Fruit fly (Drosophila melanogaster) whole organism, embryonic: ENCODE results near the gene Osi12.
A peak's percentile ranks its signal among the peaks of the same experiment; 100 is the strongest.

ENCODE experiments used
- Blimp-1 ChIP-seq: fragments of 200-800 bp; sonication (Bioruptor generic); optimal IDR thresholded peaks from 3 replicates; lab custom pipeline; 2018; ENCODE audit warnings: missing biosample characterization, missing genetic modification characterization, mild to moderate bottlenecking, moderate library complexity, missing genetic modification reagents
- Bteb2 ChIP-seq: fragments of 200-800 bp; sonication (Bioruptor generic); optimal IDR thresholded peaks from 2 replicates; lab custom pipeline; 2016; ENCODE audit warnings: missing biosample characterization, missing genetic modification characterization
- CG13123 ChIP-seq: fragments of 200-800 bp; sonication (Bioruptor generic); optimal IDR thresholded peaks from 2 replicates; lab custom pipeline; 2016; ENCODE audit warnings: missing biosample characterization, missing genetic modification characterization
- CG13424 ChIP-seq: fragments of 200-800 bp; sonication (Bioruptor generic); optimal IDR thresholded peaks from 2 replicates; lab custom pipeline; 2019; ENCODE audit warnings: missing biosample characterization, mild to moderate bottlenecking, missing genetic modification characterization, moderate library complexity
- CG15696 ChIP-seq: fragments of 200-800 bp; sonication (Bioruptor generic); optimal IDR thresholded peaks from 2 replicates; lab custom pipeline; 2019; ENCODE audit warnings: missing biosample characterization, mild to moderate bottlenecking, missing genetic modification characterization, moderate library complexity
- CG17361 ChIP-seq: fragments of 200-800 bp; sonication (Bioruptor generic); IDR thresholded peaks from 3 replicates; pipeline ENCODE4 v1.3.6; 2022; ENCODE audit warnings: missing biosample characterization, missing genetic modification characterization
- CG17568 ChIP-seq: fragments of 200-800 bp; sonication (Bioruptor generic); optimal IDR thresholded peaks from 2 replicates; lab custom pipeline; 2018; ENCODE audit warnings: missing biosample characterization, mild to moderate bottlenecking, missing genetic modification characterization, moderate library complexity
- CG18619 ChIP-seq: fragments of 200-800 bp; sonication (Bioruptor generic); optimal IDR thresholded peaks from 3 replicates; lab custom pipeline; 2017; ENCODE audit warnings: missing biosample characterization, mild to moderate bottlenecking, missing genetic modification characterization
- CG31365 ChIP-seq: fragments of 200-800 bp; sonication (Bioruptor generic); optimal IDR thresholded peaks from 2 replicates; lab custom pipeline; 2018; ENCODE audit warnings: missing biosample characterization, mild to moderate bottlenecking, missing genetic modification characterization
- CG31441 ChIP-seq: fragments of 200-800 bp; sonication (Bioruptor generic); IDR thresholded peaks from 2 replicates; pipeline ENCODE4 v1.3.6; 2022; ENCODE audit warnings: missing biosample characterization, missing genetic modification characterization
- CG3281 ChIP-seq: fragments of 200-800 bp; sonication (Bioruptor generic); optimal IDR thresholded peaks from 3 replicates; lab custom pipeline; 2017; ENCODE audit warnings: missing biosample characterization, mild to moderate bottlenecking, missing genetic modification characterization
- CG4404 ChIP-seq: fragments of 200-800 bp; sonication (Bioruptor generic); IDR thresholded peaks from 2 replicates; pipeline ENCODE4 v1.3.6; 2022; ENCODE audit warnings: missing biosample characterization, missing genetic modification characterization
- CG6654 ChIP-seq: fragments of 200-800 bp; sonication (Bioruptor generic); optimal IDR thresholded peaks from 2 replicates; lab custom pipeline; 2017; ENCODE audit warnings: missing biosample characterization, mild to moderate bottlenecking, missing genetic modification characterization
- CG8089 ChIP-seq: fragments of 200-800 bp; sonication (Bioruptor generic); optimal IDR thresholded peaks from 3 replicates; lab custom pipeline; 2016; ENCODE audit warnings: missing biosample characterization, missing genetic modification characterization
- CG8290 ChIP-seq, 3 experiments: fragments of 200-800 bp; sonication (Bioruptor generic); optimal IDR thresholded peaks; 2 replicates each; lab custom pipeline; 2016 to 2019; ENCODE audit warnings: missing biosample characterization in 3 of 3, missing genetic modification characterization in 3 of 3, mild to moderate bottlenecking in 2 of 3, moderate library complexity in 1 of 3
- CG8924 ChIP-seq: fragments of 200-800 bp; optimal IDR thresholded peaks from 3 replicates; lab custom pipeline; 2019; ENCODE audit warnings: missing biosample characterization, mild to moderate bottlenecking, missing genetic modification characterization, moderate library complexity
- CG9609 ChIP-seq: fragments of 200-800 bp; sonication (Bioruptor generic); optimal IDR thresholded peaks from 3 replicates; lab custom pipeline; 2016; ENCODE audit warnings: missing biosample characterization, missing genetic modification characterization
- Dad ChIP-seq: fragments of 200-800 bp; sonication (Bioruptor generic); optimal IDR thresholded peaks from 3 replicates; lab custom pipeline; 2016; ENCODE audit warnings: missing biosample characterization, missing genetic modification characterization
- Dek ChIP-seq: fragments of 200-800 bp; sonication (Bioruptor generic); optimal IDR thresholded peaks from 3 replicates; lab custom pipeline; 2019; ENCODE audit warnings: missing biosample characterization, mild to moderate bottlenecking, missing genetic modification characterization, moderate library complexity
- Doc2 ChIP-seq: fragments of 200-800 bp; sonication (Bioruptor generic); IDR thresholded peaks from 2 replicates; pipeline ENCODE4 v1.3.6; 2022; ENCODE audit warnings: missing biosample characterization, missing genetic modification characterization
- E2f2 ChIP-seq: fragments of 200-800 bp; sonication (Bioruptor generic); IDR thresholded peaks from 2 replicates; pipeline ENCODE4 v1.3.6; 2022; ENCODE audit warnings: missing biosample characterization, missing genetic modification characterization
- Fer3 ChIP-seq: fragments of 200-800 bp; sonication (Bioruptor generic); optimal IDR thresholded peaks from 2 replicates; lab custom pipeline; 2018; ENCODE audit warnings: missing biosample characterization, mild to moderate bottlenecking, missing genetic modification characterization, moderate library complexity
- Gsc ChIP-seq: fragments of 200-800 bp; sonication (Bioruptor generic); IDR thresholded peaks from 2 replicates; pipeline ENCODE4 v1.3.6; 2022; ENCODE audit warnings: missing biosample characterization, missing genetic modification characterization
- HHEX ChIP-seq: fragments of 200-800 bp; sonication (Bioruptor generic); optimal IDR thresholded peaks from 3 replicates; lab custom pipeline; 2017; ENCODE audit warnings: missing biosample characterization, mild to moderate bottlenecking, missing genetic modification characterization, missing genetic modification reagents
- Hr39 ChIP-seq: fragments of >200 bp; optimal IDR thresholded peaks from 2 replicates; lab custom pipeline; 2017
- Med ChIP-seq: fragments of 200-800 bp; sonication (Bioruptor generic); peaks from one replicate; lab custom pipeline; 2016; ENCODE audit warnings: missing biosample characterization, missing genetic modification characterization, mild to moderate bottlenecking, inconsistent platforms, moderate library complexity
- Nf-YA ChIP-seq: fragments of 200-800 bp; sonication (Bioruptor generic); IDR thresholded peaks from 2 replicates; pipeline ENCODE4 v1.3.6; 2022; ENCODE audit warnings: missing biosample characterization, missing genetic modification characterization
- TFAM ChIP-seq: fragments of 200-800 bp; sonication (Bioruptor generic); optimal IDR thresholded peaks from 2 replicates; lab custom pipeline; 2017; ENCODE audit warnings: missing biosample characterization, missing genetic modification characterization, inconsistent platforms
- Xbp1 ChIP-seq: fragments of 200-800 bp; sonication (Bioruptor generic); optimal IDR thresholded peaks from 3 replicates; lab custom pipeline; 2016; ENCODE audit warnings: missing biosample characterization, mild to moderate bottlenecking, missing genetic modification characterization
- amos ChIP-seq: fragments of 200-800 bp; sonication (Bioruptor generic); IDR thresholded peaks from 2 replicates; pipeline ENCODE4 v1.3.6; 2022; ENCODE audit warnings: missing biosample characterization, missing genetic modification characterization; ENCODE audit not compliant: partially characterized antibody
- ara ChIP-seq: fragments of 200-800 bp; sonication (Bioruptor generic); IDR thresholded peaks from 2 replicates; pipeline ENCODE4 v1.3.6; 2022; ENCODE audit warnings: missing biosample characterization, missing genetic modification characterization
- ash1 ChIP-seq: fragments of 200-800 bp; sonication (Bioruptor generic); optimal IDR thresholded peaks from 2 replicates; lab custom pipeline; 2018; ENCODE audit warnings: missing biosample characterization, mild to moderate bottlenecking, missing genetic modification characterization
- btn ChIP-seq: fragments of 200-800 bp; sonication (Bioruptor generic); optimal IDR thresholded peaks from 2 replicates; lab custom pipeline; 2016; ENCODE audit warnings: missing biosample characterization, missing genetic modification characterization
- cg ChIP-seq: fragments of 200-800 bp; sonication (Bioruptor generic); optimal IDR thresholded peaks from 3 replicates; lab custom pipeline; 2019; ENCODE audit warnings: missing biosample characterization, mild to moderate bottlenecking, missing genetic modification characterization, moderate library complexity
- crol ChIP-seq: fragments of 200-800 bp; sonication (Bioruptor generic); IDR thresholded peaks from 2 replicates; pipeline ENCODE4 v1.3.6; 2022; ENCODE audit warnings: missing biosample characterization, missing genetic modification characterization
- dm ChIP-seq: fragments of 200-800 bp; sonication (Bioruptor generic); optimal IDR thresholded peaks from 3 replicates; lab custom pipeline; 2016; ENCODE audit warnings: missing biosample characterization, missing genetic modification characterization
- ems ChIP-seq: fragments of 200-800 bp; sonication (Bioruptor generic); optimal IDR thresholded peaks from 3 replicates; lab custom pipeline; 2016; ENCODE audit warnings: missing biosample characterization, missing genetic modification characterization
- esg ChIP-seq: fragments of 200-800 bp; sonication (Bioruptor generic); conservative IDR thresholded peaks from 2 replicates; pipeline ENCODE4 v1.3.6; 2022; ENCODE audit warnings: missing biosample characterization, missing genetic modification characterization
- eve ChIP-seq, 2 experiments: fragments of >200 bp; optimal IDR thresholded peaks; 2 replicates each; lab custom pipeline; 2017; ENCODE audit warnings: missing biosample characterization in 2 of 2, missing genetic modification characterization in 2 of 2
- fru ChIP-seq: fragments of >200 bp; optimal IDR thresholded peaks from 2 replicates; lab custom pipeline; 2017
- grau ChIP-seq: fragments of 200-800 bp; optimal IDR thresholded peaks from 3 replicates; lab custom pipeline; 2019; ENCODE audit warnings: missing biosample characterization, mild to moderate bottlenecking, missing genetic modification characterization, moderate library complexity
- lmd ChIP-seq: fragments of 200-800 bp; sonication (Bioruptor generic); IDR thresholded peaks from 2 replicates; pipeline ENCODE4 v1.3.6; 2022; ENCODE audit warnings: missing biosample characterization, missing genetic modification characterization
- maf-S ChIP-seq: fragments of 200-800 bp; sonication (Bioruptor generic); optimal IDR thresholded peaks from 2 replicates; lab custom pipeline; 2016; ENCODE audit warnings: missing biosample characterization, missing genetic modification characterization
- mam ChIP-seq: fragments of 200-800 bp; sonication (Bioruptor generic); optimal IDR thresholded peaks from 3 replicates; lab custom pipeline; 2016; ENCODE audit warnings: missing biosample characterization, missing genetic modification characterization
- nom ChIP-seq: fragments of 200-800 bp; sonication (Bioruptor generic); optimal IDR thresholded peaks from 2 replicates; lab custom pipeline; 2017; ENCODE audit warnings: missing biosample characterization, missing genetic modification characterization, mild to moderate bottlenecking, moderate library complexity, missing genetic modification reagents
- phol ChIP-seq: fragments of 200-800 bp; sonication (Bioruptor generic); optimal IDR thresholded peaks from 3 replicates; lab custom pipeline; 2018; ENCODE audit warnings: missing biosample characterization, mild to moderate bottlenecking, missing genetic modification characterization, moderate library complexity
- pnt ChIP-seq: fragments of 200-800 bp; sonication (Bioruptor generic); optimal IDR thresholded peaks from 3 replicates; lab custom pipeline; 2016; ENCODE audit warnings: missing biosample characterization, missing genetic modification characterization
- ro ChIP-seq: fragments of 200-800 bp; sonication (Bioruptor generic); IDR thresholded peaks from 2 replicates; pipeline ENCODE4 v1.3.6; 2022; ENCODE audit warnings: missing biosample characterization, missing genetic modification characterization
- sens ChIP-seq: fragments of 200-800 bp; sonication (Bioruptor generic); peaks from one replicate; lab custom pipeline; 2016; ENCODE audit warnings: missing biosample characterization, missing genetic modification characterization
- tap ChIP-seq: fragments of 200-800 bp; optimal IDR thresholded peaks from 3 replicates; lab custom pipeline; 2019; ENCODE audit warnings: missing biosample characterization, mild to moderate bottlenecking, missing genetic modification characterization, moderate library complexity
- wek ChIP-seq: fragments of 200-800 bp; sonication (Bioruptor generic); optimal IDR thresholded peaks from 3 replicates; lab custom pipeline; 2018; ENCODE audit warnings: missing biosample characterization, mild to moderate bottlenecking, missing genetic modification characterization, moderate library complexity

Osi12 gene

DNA sequence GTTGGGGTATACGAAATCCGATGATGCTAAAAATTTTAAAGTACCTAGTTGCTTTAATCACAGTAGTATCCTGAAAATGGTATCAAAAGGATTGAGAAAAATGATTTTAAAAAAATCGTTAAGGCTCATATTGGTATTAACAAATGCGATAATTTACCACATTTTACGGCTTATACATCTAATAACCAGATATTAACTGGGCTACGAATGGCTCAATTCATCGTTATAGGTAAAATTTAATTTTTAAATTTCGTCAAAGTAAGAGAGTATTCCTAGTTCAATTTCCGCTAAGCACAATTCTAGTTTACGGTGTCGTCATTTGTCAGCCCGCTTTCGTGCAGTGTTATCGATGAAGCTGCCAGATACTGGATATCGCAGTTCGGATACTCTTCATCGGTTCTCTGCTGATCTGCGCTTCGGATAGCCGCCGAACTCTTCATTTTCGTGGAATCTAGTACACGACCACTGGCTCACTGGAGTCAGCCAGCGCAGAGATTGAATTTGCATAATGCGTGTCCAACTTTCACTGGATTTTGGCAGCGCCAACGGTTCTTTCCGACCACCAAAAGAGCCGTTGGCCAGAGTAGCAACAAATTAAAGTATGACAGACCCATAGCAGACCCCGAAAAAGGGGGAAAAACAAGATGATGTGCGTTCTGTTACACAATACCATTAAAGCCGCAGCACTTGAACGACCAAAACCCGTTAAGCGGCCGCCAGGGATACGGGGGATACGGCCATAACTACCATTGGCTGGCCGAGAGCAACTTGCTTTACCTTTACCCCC is 49.1 kb upstream of the Osi12 start (continued):
- peak; percentile 15 for TF ChIP-seq CG8924
- no peak for TF ChIP-seq mam (GFP tag; lab: Kevin White, UChicago)
- TF ChIP-seq wek (GFP tag; lab: Kevin White, UChicago): no peak
- TF ChIP-seq Dad (GFP tag; lab: Kevin White, UChicago): no peak
- TF ChIP-seq eve (GFP tag; optimal IDR thresholded peaks at IDR 0.05; lab: Kevin White, UChicago): peak in 1 of 2 experiments; percentile 40
- TF ChIP-seq cg (GFP tag; lab: Kevin White, UChicago): no peak
- TF ChIP-seq Blimp-1 (GFP tag; lab: Kevin White, UChicago): peak; percentile 85
- peak; percentile 24 for TF ChIP-seq CG6654 (GFP tag; lab: Kevin White, UChicago)
- no peak for TF ChIP-seq Hr39 (lab: Kevin White, UChicago)
- no peak for TF ChIP-seq ems
- TF ChIP-seq lmd (GFP tag; lab: Robert Waterston, UW): no peak
- TF ChIP-seq dm (GFP tag; lab: Kevin White, UChicago): no peak
- TF ChIP-seq CG17568 (GFP tag; lab: Kevin White, UChicago): no peak
- peak; percentile 62 for TF ChIP-seq CG31441 (GFP tag; lab: Robert Waterston, UW)
- no peak for TF ChIP-seq Doc2 (GFP tag; lab: Robert Waterston, UW)
- TF ChIP-seq ash1 (GFP tag; lab: Kevin White, UChicago): no peak
- TF ChIP-seq tap (tag; lab: Kevin White, UChicago): no peak
- peak; percentile 22 for TF ChIP-seq grau (tag; lab: Kevin White, UChicago)
- TF ChIP-seq CG15696: no peak
- no peak for TF ChIP-seq E2f2 (GFP tag; lab: Robert Waterston, UW)
- no peak for TF ChIP-seq CG9609
- peak; percentile 51; the same call in 1 of the 3 replicates for TF ChIP-seq CG17361 (GFP tag; lab: Robert Waterston, UW)
- TF ChIP-seq esg (GFP tag; lab: Robert Waterston, UW): no peak
- TF ChIP-seq CG13123 (GFP tag; lab: Kevin White, UChicago): no peak
- TF ChIP-seq crol: no peak
- TF ChIP-seq phol (tag; lab: Kevin White, UChicago): peak; percentile 58
- TF ChIP-seq sens (GFP tag; lab: Kevin White, UChicago): peak; percentile 81
- TF ChIP-seq HHEX (GFP tag; lab: Kevin White, UChicago): no peak
- TF ChIP-seq Dek (tag; lab: Kevin White, UChicago): no peak
- no peak for TF ChIP-seq Med
- no peak for TF ChIP-seq nom (GFP tag; lab: Kevin White, UChicago)
- TF ChIP-seq TFAM (GFP tag; lab: Kevin White, UChicago): no peak
- TF ChIP-seq Nf-YA: no peak
- no peak for TF ChIP-seq fru (lab: Kevin White, UChicago)
- TF ChIP-seq CG31365 (tag; lab: Kevin White, UChicago): no peak
- TF ChIP-seq CG8089 (GFP tag; lab: Kevin White, UChicago): no peak
- TF ChIP-seq pnt: peak; percentile 26
- peak; percentile 15 for TF ChIP-seq CG13424 (tag; lab: Kevin White, UChicago)
- TF ChIP-seq ara (GFP tag; lab: Robert Waterston, UW): no peak
- TF ChIP-seq maf-S: no peak
- TF ChIP-seq Bteb2 (GFP tag; lab: Kevin White, UChicago): no peak
- no peak for TF ChIP-seq amos
- no peak for TF ChIP-seq CG8290 (GFP tag; optimal IDR thresholded peaks at IDR 0.05; lab: Kevin White, UChicago)
- no peak for TF ChIP-seq CG8290 (tag; optimal IDR thresholded peaks at IDR 0.05; lab: Kevin White, UChicago)
- TF ChIP-seq Xbp1 (GFP tag; lab: Kevin White, UChicago): peak; percentile 19
- no peak for TF ChIP-seq CG3281
- TF ChIP-seq ro (GFP tag; lab: Robert Waterston, UW): no peak
- TF ChIP-seq Gsc (GFP tag; lab: Robert Waterston, UW): no peak
- TF ChIP-seq CG4404 (GFP tag; lab: Robert Waterston, UW): no peak
- TF ChIP-seq CG18619: no peak
- no peak for TF ChIP-seq btn (GFP tag; lab: Kevin White, UChicago)
- no peak for TF ChIP-seq Fer3 (tag; lab: Kevin White, UChicago)
